Worm (Caenorhabditis elegans) whole organism, mixed stage, embryonic: Measurements from ENCODE around the gene R10E9.3.

ENCODE experiments used
- ces-1 ChIP-seq: fragments of 150-350 bp; optimal IDR thresholded peaks from 2 replicates; lab custom pipeline; 2014; ENCODE audit warnings: missing biosample characterization, missing genetic modification reagents, missing genetic modification characterization
- flh-1 ChIP-seq: fragments of 200-800 bp; sonication (Bioruptor generic); optimal IDR thresholded peaks from 2 replicates; lab custom pipeline; 2018; ENCODE audit warnings: mild to moderate bottlenecking, missing genetic modification characterization, moderate library complexity, missing compliant biosample characterization
- lin-13 ChIP-seq: fragments of 150-350 bp; optimal IDR thresholded peaks from 2 replicates; lab custom pipeline; 2014; ENCODE audit warnings: missing biosample characterization, missing genetic modification characterization
- mep-1 ChIP-seq: fragments of 150-350 bp; optimal IDR thresholded peaks from 2 replicates; lab custom pipeline; 2017; ENCODE audit warnings: missing biosample characterization, missing genetic modification reagents, missing genetic modification characterization, inconsistent platforms
- nhr-12 ChIP-seq: fragments of 150-350 bp; optimal IDR thresholded peaks from 2 replicates; lab custom pipeline; 2014; ENCODE audit warnings: missing biosample characterization, missing genetic modification characterization
- nhr-2 ChIP-seq: fragments of 150-350 bp; optimal IDR thresholded peaks from 2 replicates; lab custom pipeline; 2014; ENCODE audit warnings: missing biosample characterization, missing genetic modification characterization
- nhr-28 ChIP-seq: fragments of 150-350 bp; optimal IDR thresholded peaks from 2 replicates; lab custom pipeline; 2014; ENCODE audit warnings: missing biosample characterization, missing genetic modification characterization
- nhr-76 ChIP-seq: sonication (generic microtip); optimal IDR thresholded peaks from 2 replicates; lab custom pipeline; 2017; ENCODE audit warnings: missing biosample characterization, missing genetic modification characterization
- pha-4 ChIP-seq: fragments of 150-350 bp; optimal IDR thresholded peaks from 2 replicates; lab custom pipeline; 2018; ENCODE audit warnings: missing biosample characterization, missing genetic modification reagents, missing genetic modification characterization
- tbx-8 ChIP-seq: fragments of 200-800 bp; sonication (Bioruptor generic); optimal IDR thresholded peaks from 2 replicates; lab custom pipeline; 2018; ENCODE audit warnings: mild to moderate bottlenecking, missing genetic modification characterization, moderate library complexity, missing compliant biosample characterization

ce11 chrIII:3959987-3960386, at the start of gene R10E9.3:
- TF ChIP-seq nhr-28 (no peak), nhr-2 (tag; lab: Kevin White, UChicago) (no peak), tbx-8 (no peak), lin-13 (tag; lab: Kevin White, UChicago) (no peak), nhr-12 (no peak), mep-1 (tag; lab: Kevin White, UChicago) (no peak), ces-1 (GFP tag; lab: Kevin White, UChicago) (no peak), pha-4 (no peak), flh-1 (GFP tag; lab: Kevin White, UChicago) (no peak), nhr-76 (no peak)
